Worm (Caenorhabditis elegans) whole organism, L1 larva: ENCODE data around the gene sumv-1.

ENCODE experiments used
- C04F5.9 ChIP-seq: sonication (generic microtip); optimal IDR thresholded peaks from 2 replicates; lab custom pipeline; 2016; ENCODE audit warnings: missing genetic modification characterization, missing compliant biosample characterization
- C34B4.2 ChIP-seq: sonication (generic microtip); optimal IDR thresholded peaks from 2 replicates; lab custom pipeline; 2017; ENCODE audit warnings: mild to moderate bottlenecking, missing genetic modification characterization, missing compliant biosample characterization
- F16B12.6 ChIP-seq: fragments of 150-350 bp; optimal IDR thresholded peaks from 2 replicates; lab custom pipeline; 2014; ENCODE audit warnings: missing biosample characterization, missing genetic modification characterization
- alr-1 ChIP-seq: fragments of 200-800 bp; sonication (Bioruptor generic); optimal IDR thresholded peaks from 2 replicates; lab custom pipeline; 2018; ENCODE audit warnings: borderline replicate concordance, mild to moderate bottlenecking, missing genetic modification characterization, missing compliant biosample characterization
- aly-2 ChIP-seq: fragments of 150-350 bp; optimal IDR thresholded peaks from 2 replicates; lab custom pipeline; 2014; ENCODE audit warnings: missing biosample characterization, missing genetic modification characterization
- ama-1 ChIP-seq: fragments of 150-350 bp; optimal IDR thresholded peaks from 2 replicates; lab custom pipeline; 2014
- ceh-63 ChIP-seq: fragments of 200-800 bp; sonication (Bioruptor generic); optimal IDR thresholded peaks from 2 replicates; lab custom pipeline; 2018; ENCODE audit warnings: mild to moderate bottlenecking, missing genetic modification characterization, missing compliant biosample characterization
- ceh-8 ChIP-seq: fragments of 200-800 bp; sonication (Bioruptor generic); optimal IDR thresholded peaks from 2 replicates; lab custom pipeline; 2018; ENCODE audit warnings: mild to moderate bottlenecking, missing genetic modification characterization, moderate library complexity, missing compliant biosample characterization
- ceh-88 ChIP-seq: fragments of 200-800 bp; sonication (Bioruptor generic); IDR thresholded peaks from 2 replicates; pipeline ENCODE4 v1.3.6; 2022; ENCODE audit warnings: missing genetic modification characterization, missing compliant biosample characterization
- ceh-90 ChIP-seq: sonication (generic microtip); optimal IDR thresholded peaks from 2 replicates; lab custom pipeline; 2016; ENCODE audit warnings: missing genetic modification characterization, missing compliant biosample characterization
- dpl-1 ChIP-seq, 3 experiments: fragments of 150-350 bp in 2 of 3; sonication (generic microtip) in 1 of 3; optimal IDR thresholded peaks; 2 replicates each; lab custom pipeline; 2014 to 2017; ENCODE audit warnings: missing biosample characterization in 3 of 3, missing genetic modification characterization in 3 of 3, missing genetic modification reagents in 3 of 3
- dsc-1 ChIP-seq: sonication (generic microtip); optimal IDR thresholded peaks from 2 replicates; lab custom pipeline; 2016; ENCODE audit warnings: mild to moderate bottlenecking, missing genetic modification characterization, missing compliant biosample characterization
- efl-1 ChIP-seq, 4 experiments: fragments of 150-350 bp; optimal IDR thresholded peaks in 3 of 4; peaks in 1 of 4; 1 replicate in 1 of 4; 2 replicates in 3 of 4; lab custom pipeline; 2014; ENCODE audit warnings: missing biosample characterization in 2 of 4, missing genetic modification characterization in 2 of 4, missing genetic modification reagents in 2 of 4
- efl-3 ChIP-seq: fragments of 200-800 bp; sonication (Bioruptor generic); optimal IDR thresholded peaks from 2 replicates; lab custom pipeline; 2018; ENCODE audit warnings: mild to moderate bottlenecking, missing genetic modification characterization, missing compliant biosample characterization
- elt-2 ChIP-seq: sonication (generic microtip); optimal IDR thresholded peaks from 2 replicates; lab custom pipeline; 2016; ENCODE audit warnings: missing genetic modification characterization, mild to moderate bottlenecking, inconsistent platforms, missing compliant biosample characterization, missing genetic modification reagents
- ets-5 ChIP-seq: fragments of 200-800 bp; sonication (Bioruptor generic); IDR thresholded peaks from 2 replicates; pipeline ENCODE4 v1.3.6; 2022; ENCODE audit warnings: missing genetic modification characterization, missing compliant biosample characterization
- fkh-10 ChIP-seq: sonication (generic microtip); optimal IDR thresholded peaks from 2 replicates; lab custom pipeline; 2017; ENCODE audit warnings: missing biosample characterization, missing genetic modification reagents, missing genetic modification characterization
- fkh-4 ChIP-seq: sonication (generic microtip); optimal IDR thresholded peaks from 2 replicates; lab custom pipeline; 2016; ENCODE audit warnings: missing compliant biosample characterization, missing genetic modification characterization, borderline replicate concordance
- fkh-8 ChIP-seq: sonication (generic microtip); optimal IDR thresholded peaks from 2 replicates; lab custom pipeline; 2016; ENCODE audit warnings: mild to moderate bottlenecking, missing genetic modification characterization, missing compliant biosample characterization
- hlh-17 ChIP-seq: fragments of 200-800 bp; sonication (Bioruptor generic); optimal IDR thresholded peaks from 2 replicates; lab custom pipeline; 2018; ENCODE audit warnings: missing genetic modification characterization, mild to moderate bottlenecking, missing compliant biosample characterization, moderate library complexity, borderline replicate concordance
- hlh-4 ChIP-seq: sonication (generic microtip); optimal IDR thresholded peaks from 2 replicates; lab custom pipeline; 2016; ENCODE audit warnings: mild to moderate bottlenecking, missing genetic modification characterization, missing compliant biosample characterization
- hpl-2 ChIP-seq: fragments of 150-350 bp; optimal IDR thresholded peaks from 2 replicates; lab custom pipeline; 2014; ENCODE audit warnings: missing biosample characterization, missing genetic modification reagents, missing genetic modification characterization
- lin-15B ChIP-seq: fragments of 150-350 bp; sonication (generic microtip); optimal IDR thresholded peaks from 3 replicates; lab custom pipeline; 2014; ENCODE audit warnings: missing biosample characterization, missing genetic modification characterization
- mab-9 ChIP-seq: fragments of 200-800 bp; sonication (Bioruptor generic); IDR thresholded peaks from 2 replicates; pipeline ENCODE4 v1.3.6; 2022; ENCODE audit warnings: missing genetic modification reagents, missing genetic modification characterization, missing compliant biosample characterization
- mep-1 ChIP-seq: fragments of 150-350 bp; optimal IDR thresholded peaks from 2 replicates; lab custom pipeline; 2014; ENCODE audit warnings: missing biosample characterization, missing genetic modification characterization
- nhr-12 ChIP-seq: sonication (generic microtip); optimal IDR thresholded peaks from 2 replicates; lab custom pipeline; 2017; ENCODE audit warnings: missing biosample characterization, missing genetic modification characterization
- nhr-19 ChIP-seq: fragments of 200-800 bp; sonication (Bioruptor generic); conservative IDR thresholded peaks from 2 replicates; pipeline ENCODE4 v1.3.6; 2022; ENCODE audit warnings: missing genetic modification characterization, missing compliant biosample characterization
- nhr-20 ChIP-seq: sonication (generic microtip); optimal IDR thresholded peaks from 2 replicates; lab custom pipeline; 2016; ENCODE audit warnings: mild to moderate bottlenecking, missing genetic modification characterization, missing compliant biosample characterization
- nhr-237 ChIP-seq: fragments of 150-350 bp; optimal IDR thresholded peaks from 2 replicates; lab custom pipeline; 2014; ENCODE audit warnings: missing biosample characterization, missing genetic modification characterization
- nhr-71 ChIP-seq: sonication (generic microtip); optimal IDR thresholded peaks from 2 replicates; lab custom pipeline; 2016; ENCODE audit warnings: mild to moderate bottlenecking, missing genetic modification characterization, moderate library complexity, missing compliant biosample characterization
- nhr-76 ChIP-seq: sonication (generic microtip); optimal IDR thresholded peaks from 2 replicates; lab custom pipeline; 2017; ENCODE audit warnings: missing biosample characterization, missing genetic modification characterization
- nhr-84 ChIP-seq: sonication (generic microtip); optimal IDR thresholded peaks from 2 replicates; lab custom pipeline; 2017; ENCODE audit warnings: missing biosample characterization, missing genetic modification characterization
- nhr-90 ChIP-seq: sonication (generic microtip); optimal IDR thresholded peaks from 2 replicates; lab custom pipeline; 2016; ENCODE audit warnings: mild to moderate bottlenecking, missing genetic modification characterization, missing compliant biosample characterization; ENCODE audit not compliant: poor library complexity
- snpc-4 ChIP-seq: fragments of 150-350 bp; optimal IDR thresholded peaks from 2 replicates; lab custom pipeline; 2014; ENCODE audit warnings: missing biosample characterization, missing genetic modification characterization
- snu-23 ChIP-seq: sonication (generic microtip); optimal IDR thresholded peaks from 2 replicates; lab custom pipeline; 2016; ENCODE audit warnings: missing genetic modification characterization, missing compliant biosample characterization
- sptf-1 ChIP-seq: fragments of 150-350 bp; optimal IDR thresholded peaks from 2 replicates; lab custom pipeline; 2014; ENCODE audit warnings: missing biosample characterization, missing genetic modification characterization
- sup-37 ChIP-seq: fragments of 200-800 bp; sonication (Bioruptor generic); optimal IDR thresholded peaks from 2 replicates; lab custom pipeline; 2018; ENCODE audit warnings: mild to moderate bottlenecking, missing genetic modification characterization, missing compliant biosample characterization
- swsn-7 ChIP-seq: sonication (generic microtip); optimal IDR thresholded peaks from 2 replicates; lab custom pipeline; 2016; ENCODE audit warnings: missing genetic modification characterization, missing compliant biosample characterization
- tbx-2 ChIP-seq: sonication (generic microtip); optimal IDR thresholded peaks from 2 replicates; lab custom pipeline; 2016; ENCODE audit warnings: missing genetic modification characterization, missing compliant biosample characterization
- unc-30 ChIP-seq: sonication (generic microtip); optimal IDR thresholded peaks from 2 replicates; lab custom pipeline; 2017; ENCODE audit warnings: missing biosample characterization, missing genetic modification characterization
- unc-62 ChIP-seq: fragments of 150-350 bp; optimal IDR thresholded peaks from 2 replicates; lab custom pipeline; 2014; ENCODE audit warnings: missing biosample characterization, missing genetic modification reagents, missing genetic modification characterization
- vab-15 ChIP-seq: sonication (generic microtip); optimal IDR thresholded peaks from 2 replicates; lab custom pipeline; 2017; ENCODE audit warnings: missing genotype, mild to moderate bottlenecking, missing genetic modification characterization, missing compliant biosample characterization
- xbp-1 ChIP-seq: sonication (generic microtip); optimal IDR thresholded peaks from 2 replicates; lab custom pipeline; 2016; ENCODE audit warnings: missing genetic modification characterization, missing compliant biosample characterization
- zip-4 ChIP-seq: fragments of 200-800 bp; sonication (Bioruptor generic); optimal IDR thresholded peaks from 2 replicates; lab custom pipeline; 2018; ENCODE audit warnings: mild to moderate bottlenecking, missing genetic modification characterization, moderate library complexity, missing compliant biosample characterization
- ztf-4 ChIP-seq: fragments of 150-350 bp; optimal IDR thresholded peaks from 2 replicates; lab custom pipeline; 2014; ENCODE audit warnings: missing biosample characterization, missing genetic modification characterization

Gene sumv-1

ce11 chrIII:5273396-5273857 lies 19.4 kb upstream of the sumv-1 start, which contains the start of gene ztf-8:
Gene ztf-8, minus strand, starts transcription at chrIII:5273471.
- TF ChIP-seq F16B12.6 (tag; lab: Kevin White, UChicago) (no peak), ceh-8 (GFP tag; lab: Kevin White, UChicago) (no peak), efl-3 (GFP tag; lab: Kevin White, UChicago) (no peak), tbx-2 (tag; lab: Kevin White, UChicago) (no peak), vab-15 (tag; lab: Kevin White, UChicago) (no peak), dpl-1 (GFP tag; optimal IDR thresholded peaks at IDR 0.05; lab: Kevin White, UChicago) (peak in 1 of 3 experiments; percentile 6), nhr-76 (tag; lab: Kevin White, UChicago) (no peak), hlh-4 (tag; lab: Kevin White, UChicago) (no peak), hlh-17 (no peak), lin-15B (tag; lab: Kevin White, UChicago) (no peak), ama-1 (lab: Kevin White, UChicago) (peak; percentile 87), C34B4.2 (tag; lab: Kevin White, UChicago) (no peak), alr-1 (tag; lab: Kevin White, UChicago) (no peak), sup-37 (GFP tag; lab: Kevin White, UChicago) (no peak), zip-4 (GFP tag; lab: Kevin White, UChicago) (no peak), elt-2 (no peak), swsn-7 (tag; lab: Kevin White, UChicago) (peak; percentile 20), nhr-19 (GFP tag; lab: Robert Waterston, UW) (0 out of 2 replicates have a peak, but pooled peaks have one; percentile 12), snu-23 (GFP tag; lab: Kevin White, UChicago) (peak; percentile 24), nhr-90 (tag; lab: Kevin White, UChicago) (peak; percentile 5), unc-62 (GFP tag; lab: Kevin White, UChicago) (no peak), ceh-63 (GFP tag; lab: Kevin White, UChicago) (no peak), fkh-10 (GFP tag; lab: Kevin White, UChicago) (no peak), aly-2 (tag; lab: Kevin White, UChicago) (peak; percentile 51), nhr-71 (peak; percentile 57), ceh-90 (tag; lab: Kevin White, UChicago) (no peak), xbp-1 (tag; lab: Kevin White, UChicago) (no peak), snpc-4 (no peak), fkh-8 (no peak), dsc-1 (tag; lab: Kevin White, UChicago) (peak; percentile 23), ceh-88 (GFP tag; lab: Robert Waterston, UW) (no peak), nhr-20 (tag; lab: Kevin White, UChicago) (peak; percentile 7), mep-1 (tag; lab: Kevin White, UChicago) (peak; percentile 40), sptf-1 (tag; lab: Kevin White, UChicago) (no peak)

ce11 chrIII:5269814-5270213 lies 15.8 kb upstream of the sumv-1 start, which contains the start of gene ZC395.4:
Gene ZC395.4, plus strand, starts transcription at chrIII:5270114.
- no peak for TF ChIP-seq nhr-237 (tag; lab: Kevin White, UChicago)
- no peak for TF ChIP-seq nhr-84
- TF ChIP-seq unc-30 (tag; lab: Kevin White, UChicago), result no peak
- TF ChIP-seq mab-9 (GFP tag; lab: Robert Waterston, UW), result no peak
- no peak for TF ChIP-seq hlh-4 (tag; lab: Kevin White, UChicago)
- TF ChIP-seq efl-1 (optimal IDR thresholded peaks at IDR 0.05; lab: Kevin White, UChicago), result no peak
- TF ChIP-seq efl-1 (GFP tag; optimal IDR thresholded peaks at IDR 0.05 in 1 of 2; lab: Kevin White, UChicago), result no peak
- no peak for TF ChIP-seq elt-2
- TF ChIP-seq hpl-2 (GFP tag; lab: Kevin White, UChicago), result no peak
- TF ChIP-seq sptf-1 (tag; lab: Kevin White, UChicago), result no peak
- TF ChIP-seq fkh-4, result no peak
- no peak for TF ChIP-seq nhr-12 (tag; lab: Kevin White, UChicago)
- TF ChIP-seq ets-5 (GFP tag; lab: Robert Waterston, UW), result no peak
- TF ChIP-seq C34B4.2 (tag; lab: Kevin White, UChicago), result no peak
- no peak for TF ChIP-seq C04F5.9 (tag; lab: Kevin White, UChicago)
- TF ChIP-seq ztf-4 (tag; lab: Kevin White, UChicago), result no peak
